Worm (Caenorhabditis elegans) whole organism, early embryonic: Measurements from ENCODE around the gene T28F3.5.

Source experiments
- aly-1 ChIP-seq: sonication (generic microtip); optimal IDR thresholded peaks from 2 replicates; lab custom pipeline; 2016; ENCODE audit warnings: missing genetic modification characterization, missing compliant biosample characterization
- ama-1 ChIP-seq: fragments of 150-350 bp; optimal IDR thresholded peaks from 2 replicates; lab custom pipeline; 2014
- ceh-13 ChIP-seq: fragments of 200-800 bp; sonication (Bioruptor generic); optimal IDR thresholded peaks from 2 replicates; lab custom pipeline; 2018; ENCODE audit warnings: mild to moderate bottlenecking, missing genetic modification characterization, missing compliant biosample characterization
- hmbx-1 ChIP-seq: sonication (generic microtip); optimal IDR thresholded peaks from 2 replicates; lab custom pipeline; 2016; ENCODE audit warnings: mild to moderate bottlenecking, missing genetic modification characterization, missing compliant biosample characterization
- hnd-1 ChIP-seq: sonication (generic microtip); optimal IDR thresholded peaks from 2 replicates; lab custom pipeline; 2016; ENCODE audit warnings: missing genetic modification characterization, missing compliant biosample characterization

ce11 chrIV:17278363-17278762 is 16.2 kb upstream of the T28F3.5 start:
- TF ChIP-seq ceh-13 (GFP tag; lab: Kevin White, UChicago), result peak; percentile 65
- no peak for TF ChIP-seq aly-1 (tag; lab: Kevin White, UChicago)
- TF ChIP-seq ama-1 (lab: Kevin White, UChicago), result no peak
- TF ChIP-seq hnd-1 (tag; lab: Kevin White, UChicago), result peak; percentile 53
- peak; percentile 69 for TF ChIP-seq hmbx-1 (tag; lab: Kevin White, UChicago)
